Fruit fly (Drosophila melanogaster) whole organism, wandering third instar larva: ENCODE results near the gene CG14958.
A peak's percentile ranks its signal among the peaks of the same experiment; 100 is the strongest.

ENCODE experiments used
- Abd-B ChIP-seq: fragments of >200 bp; optimal IDR thresholded peaks from 2 replicates; lab custom pipeline; 2017; ENCODE audit warnings: missing biosample characterization, missing genetic modification characterization
- CG32264 ChIP-seq: fragments of 200-800 bp; sonication (Bioruptor generic); optimal IDR thresholded peaks from 2 replicates; lab custom pipeline; 2016; ENCODE audit warnings: missing biosample characterization, missing genetic modification characterization
- CG9705 ChIP-seq: fragments of 200-800 bp; sonication (Bioruptor generic); optimal IDR thresholded peaks from 2 replicates; lab custom pipeline; 2018; ENCODE audit warnings: missing biosample characterization, mild to moderate bottlenecking, missing genetic modification characterization
- CrebA ChIP-seq: fragments of 200-800 bp; sonication (Bioruptor generic); optimal IDR thresholded peaks from 2 replicates; lab custom pipeline; 2016; ENCODE audit warnings: missing biosample characterization, mild to moderate bottlenecking, missing genetic modification characterization, borderline replicate concordance
- Dfd ChIP-seq: fragments of >200 bp; optimal IDR thresholded peaks from 2 replicates; lab custom pipeline; 2017; ENCODE audit warnings: missing biosample characterization, missing genetic modification characterization
- Dif ChIP-seq: fragments of 200-275, 200-300 bp; sonication (Bioruptor generic); optimal IDR thresholded peaks from 2 replicates; lab custom pipeline; 2018; ENCODE audit warnings: missing biosample characterization, missing genetic modification characterization; ENCODE audit not compliant: partially characterized antibody
- GATAd ChIP-seq: sonication (Bioruptor generic); optimal IDR thresholded peaks from 2 replicates; lab custom pipeline; 2016; ENCODE audit warnings: missing biosample characterization, missing genetic modification characterization
- HLH106 ChIP-seq: fragments of 200-800 bp; optimal IDR thresholded peaks from 3 replicates; lab custom pipeline; 2019; ENCODE audit warnings: missing biosample characterization, mild to moderate bottlenecking, missing genetic modification characterization, moderate library complexity
- Hnf4 ChIP-seq: fragments of 200-800 bp; sonication (Bioruptor generic); optimal IDR thresholded peaks from 2 replicates; lab custom pipeline; 2016; ENCODE audit warnings: missing biosample characterization, mild to moderate bottlenecking, missing genetic modification characterization
- Hr78 ChIP-seq: fragments of >200 bp; optimal IDR thresholded peaks from 2 replicates; lab custom pipeline; 2017; ENCODE audit warnings: missing biosample characterization, missing genetic modification characterization
- Hr83 ChIP-seq: fragments of 200-300 bp; sonication (Bioruptor generic); optimal IDR thresholded peaks from 2 replicates; lab custom pipeline; 2016; ENCODE audit warnings: missing biosample characterization, mild to moderate bottlenecking, missing genetic modification characterization, moderate library complexity; ENCODE audit not compliant: poor library complexity, severe bottlenecking
- Jra ChIP-seq: sonication (Bioruptor generic); optimal IDR thresholded peaks from 2 replicates; lab custom pipeline; 2016; ENCODE audit warnings: missing biosample characterization, missing genetic modification characterization
- Mio ChIP-seq: sonication (Bioruptor generic); optimal IDR thresholded peaks from 2 replicates; lab custom pipeline; 2016; ENCODE audit warnings: missing biosample characterization, missing genetic modification characterization
- Myc ChIP-seq: fragments of >200 bp; optimal IDR thresholded peaks from 2 replicates; lab custom pipeline; 2017
- N ChIP-seq: fragments of >200 bp; optimal IDR thresholded peaks from 2 replicates; lab custom pipeline; 2018; ENCODE audit warnings: missing biosample characterization, missing external identifiers, missing genetic modification characterization
- OdsH ChIP-seq: fragments of 200-800 bp; sonication (Bioruptor generic); optimal IDR thresholded peaks from 2 replicates; lab custom pipeline; 2016; ENCODE audit warnings: missing biosample characterization, mild to moderate bottlenecking, missing genetic modification characterization
- Rel ChIP-seq, 2 experiments: fragments of 200-800 bp; sonication (Bioruptor generic) in 1 of 2; optimal IDR thresholded peaks; 2 replicates in 1 of 2; 3 replicates in 1 of 2; lab custom pipeline; 2016 to 2019; ENCODE audit warnings: mild to moderate bottlenecking in 2 of 2, missing biosample characterization in 2 of 2, missing genetic modification characterization in 2 of 2, moderate library complexity in 1 of 2
- Sp1 ChIP-seq: fragments of 200-800 bp; sonication (Bioruptor generic); optimal IDR thresholded peaks from 3 replicates; lab custom pipeline; 2019; ENCODE audit warnings: missing biosample characterization, mild to moderate bottlenecking, missing genetic modification characterization, moderate library complexity
- Vsx2 ChIP-seq: fragments of 200-300, 225-300 bp; sonication (Bioruptor generic); optimal IDR thresholded peaks from 2 replicates; lab custom pipeline; 2018; ENCODE audit warnings: missing biosample characterization, missing genetic modification characterization; ENCODE audit not compliant: partially characterized antibody
- br ChIP-seq: fragments of 200-800 bp; sonication (Bioruptor generic); optimal IDR thresholded peaks from 2 replicates; lab custom pipeline; 2016; ENCODE audit warnings: missing biosample characterization, missing genetic modification characterization
- brk ChIP-seq: fragments of 200-800 bp; sonication (Bioruptor generic); optimal IDR thresholded peaks from 2 replicates; lab custom pipeline; 2016; ENCODE audit warnings: missing biosample characterization, mild to moderate bottlenecking, missing genetic modification characterization
- dl ChIP-seq, 2 experiments: fragments of 175-275, 200-275 bp in 1 of 2; fragments of 200-275 bp in 1 of 2; sonication (Bioruptor generic); optimal IDR thresholded peaks; lab custom pipeline; 2018; ENCODE audit warnings: mild to moderate bottlenecking in 2 of 2, missing biosample characterization in 2 of 2, missing genetic modification characterization in 2 of 2, moderate library complexity in 2 of 2; ENCODE audit not compliant: partially characterized antibody in 2 of 2, insufficient read depth in 1 of 2
- dmrt93B ChIP-seq: fragments of 200-800 bp; sonication (Bioruptor generic); optimal IDR thresholded peaks from 2 replicates; lab custom pipeline; 2018; ENCODE audit warnings: missing biosample characterization, mild to moderate bottlenecking, missing genetic modification characterization
- dsf ChIP-seq: sonication (Bioruptor generic); optimal IDR thresholded peaks from 2 replicates; lab custom pipeline; 2016; ENCODE audit warnings: missing biosample characterization, missing genetic modification characterization, borderline replicate concordance
- ey ChIP-seq: fragments of 200-800 bp; sonication (Bioruptor generic); optimal IDR thresholded peaks from 2 replicates; lab custom pipeline; 2016; ENCODE audit warnings: missing biosample characterization, missing genetic modification characterization
- foxo ChIP-seq, 2 experiments: fragments of 200-800 bp; sonication (Bioruptor generic); optimal IDR thresholded peaks; 2 replicates in 1 of 2; 3 replicates in 1 of 2; lab custom pipeline; 2016 to 2017; ENCODE audit warnings: missing biosample characterization in 2 of 2, missing genetic modification characterization in 2 of 2
- fru ChIP-seq: fragments of 200-800 bp; sonication (Bioruptor generic); optimal IDR thresholded peaks from 3 replicates; lab custom pipeline; 2016; ENCODE audit warnings: missing biosample characterization, mild to moderate bottlenecking, missing genetic modification characterization
- h ChIP-seq: fragments of 200-800 bp; sonication (Bioruptor generic); optimal IDR thresholded peaks from 3 replicates; lab custom pipeline; 2016; ENCODE audit warnings: missing biosample characterization, mild to moderate bottlenecking, missing genetic modification characterization
- jim ChIP-seq: fragments of 175-275, 200-325 bp; sonication (Bioruptor generic); optimal IDR thresholded peaks from 2 replicates; lab custom pipeline; 2016; ENCODE audit warnings: missing biosample characterization, mild to moderate bottlenecking, missing genetic modification characterization
- lola ChIP-seq: fragments of >200 bp; optimal IDR thresholded peaks from 2 replicates; lab custom pipeline; 2017; ENCODE audit warnings: missing biosample characterization, missing genetic modification characterization
- pan ChIP-seq: fragments of >200 bp; optimal IDR thresholded peaks from 2 replicates; lab custom pipeline; 2017
- psq ChIP-seq: fragments of 200-800 bp; sonication (Bioruptor generic); optimal IDR thresholded peaks from 3 replicates; lab custom pipeline; 2017; ENCODE audit warnings: missing biosample characterization, mild to moderate bottlenecking, missing genetic modification characterization, moderate library complexity
- rgr ChIP-seq: fragments of 200-800 bp; sonication (Bioruptor generic); optimal IDR thresholded peaks from 3 replicates; lab custom pipeline; 2016; ENCODE audit warnings: missing biosample characterization, mild to moderate bottlenecking, missing genetic modification characterization
- sage ChIP-seq: fragments of 200-800 bp; sonication (Bioruptor generic); optimal IDR thresholded peaks from 2 replicates; lab custom pipeline; 2016; ENCODE audit warnings: missing biosample characterization, mild to moderate bottlenecking, missing genetic modification characterization
- sv ChIP-seq: fragments of 200-800 bp; sonication (Bioruptor generic); optimal IDR thresholded peaks from 3 replicates; lab custom pipeline; 2016; ENCODE audit warnings: missing biosample characterization, missing genetic modification characterization
- tai ChIP-seq: sonication (Bioruptor generic); optimal IDR thresholded peaks from 2 replicates; lab custom pipeline; 2016; ENCODE audit warnings: missing biosample characterization, missing genetic modification characterization
- usp ChIP-seq: fragments of >200 bp; optimal IDR thresholded peaks from 2 replicates; lab custom pipeline; 2017; ENCODE audit warnings: missing biosample characterization, missing genetic modification characterization
- woc ChIP-seq: sonication (Bioruptor generic); optimal IDR thresholded peaks from 2 replicates; lab custom pipeline; 2016; ENCODE audit warnings: missing biosample characterization, mild to moderate bottlenecking, missing genetic modification characterization

The CG14958 gene

dm6 chr3L:3226458-3226783 is 36.6 kb downstream of the CG14958 start:
- TF ChIP-seq jim (GFP tag; lab: Kevin White, UChicago) (no peak), br (no peak), Jra (GFP tag; lab: Kevin White, UChicago) (no peak), Dfd (GFP tag; lab: Kevin White, UChicago) (no peak), pan (no peak), N (GFP tag; lab: Kevin White, UChicago) (peak; percentile 42)
- TF ChIP-seq, all 38 proteins: peak for 1

dm6 chr3L:3236319-3236718 is 46.5 kb downstream of the CG14958 start:
- TF ChIP-seq dmrt93B (GFP tag; lab: Kevin White, UChicago): no peak
- TF ChIP-seq rgr (GFP tag; lab: Kevin White, UChicago): no peak
- TF ChIP-seq brk (GFP tag; lab: Kevin White, UChicago): no peak
- TF ChIP-seq foxo (GFP tag; optimal IDR thresholded peaks at IDR 0.05; lab: Kevin White, UChicago): no peak
- TF ChIP-seq woc: no peak
- TF ChIP-seq Myc (lab: Kevin White, UChicago): no peak
- TF ChIP-seq CG32264 (GFP tag; lab: Kevin White, UChicago): no peak
- TF ChIP-seq lola: no peak
- TF ChIP-seq GATAd (GFP tag; lab: Kevin White, UChicago): no peak
- TF ChIP-seq sv: no peak
- TF ChIP-seq Vsx2: no peak
- no peak for TF ChIP-seq pan
- no peak for TF ChIP-seq Mio
- TF ChIP-seq Abd-B: no peak
- TF ChIP-seq dl (GFP tag; optimal IDR thresholded peaks at IDR 0.05; lab: Kevin White, UChicago; ENCODE audit: insufficient read depth in 1 of 2, partially characterized antibody in 2 of 2): no peak

dm6 chr3L:3239033-3239752 is 49.4 kb downstream of the CG14958 start, which contains the start of gene CG17746:
Gene CG17746, minus strand, starts transcription at chr3L:3239578.
- no peak for TF ChIP-seq Abd-B
- no peak for TF ChIP-seq psq
- TF ChIP-seq sv: peak; percentile 17
- TF ChIP-seq jim (GFP tag; lab: Kevin White, UChicago): no peak
- TF ChIP-seq h (GFP tag; lab: Kevin White, UChicago): peak; percentile 48
- peak in 1 of 2 experiments; percentile 35 for TF ChIP-seq foxo (GFP tag; optimal IDR thresholded peaks at IDR 0.05; lab: Kevin White, UChicago)
- no peak for TF ChIP-seq lola
- TF ChIP-seq Sp1 (GFP tag; lab: Kevin White, UChicago): no peak
- no peak for TF ChIP-seq CrebA (GFP tag; lab: Kevin White, UChicago)
- no peak for TF ChIP-seq tai (GFP tag; lab: Kevin White, UChicago)
- TF ChIP-seq OdsH: no peak
- no peak for TF ChIP-seq dl (GFP tag; optimal IDR thresholded peaks at IDR 0.05; lab: Kevin White, UChicago; ENCODE audit: insufficient read depth in 1 of 2, partially characterized antibody in 2 of 2)
- TF ChIP-seq pan: no peak
- no peak for TF ChIP-seq usp
- peak; percentile 44 for TF ChIP-seq rgr (GFP tag; lab: Kevin White, UChicago)
- TF ChIP-seq CG9705 (GFP tag; lab: Kevin White, UChicago): no peak
- TF ChIP-seq Hr78 (GFP tag; lab: Kevin White, UChicago): no peak
- TF ChIP-seq brk (GFP tag; lab: Kevin White, UChicago): peak; percentile 31
- no peak for TF ChIP-seq dmrt93B (GFP tag; lab: Kevin White, UChicago)
- TF ChIP-seq woc: no peak
- no peak for TF ChIP-seq dsf (GFP tag; lab: Kevin White, UChicago)
- TF ChIP-seq fru (GFP tag; lab: Kevin White, UChicago): peak; percentile 3
- TF ChIP-seq CG32264 (GFP tag; lab: Kevin White, UChicago): no peak
- peak; percentile 50 for TF ChIP-seq Hr83
- no peak for TF ChIP-seq N (GFP tag; lab: Kevin White, UChicago)
- TF ChIP-seq Vsx2: no peak
- no peak for TF ChIP-seq Myc (lab: Kevin White, UChicago)
- TF ChIP-seq Jra (GFP tag; lab: Kevin White, UChicago): peak; percentile 10
- TF ChIP-seq Dif: peak; percentile 6
- no peak for TF ChIP-seq GATAd (GFP tag; lab: Kevin White, UChicago)
- TF ChIP-seq br: no peak
- TF ChIP-seq Dfd (GFP tag; lab: Kevin White, UChicago): no peak
- TF ChIP-seq ey: peak; percentile 4
- no peak for TF ChIP-seq Mio
- TF ChIP-seq sage (GFP tag; lab: Kevin White, UChicago): no peak
- peak; percentile 53 for TF ChIP-seq Hnf4 (GFP tag; lab: Kevin White, UChicago)
- no peak for TF ChIP-seq Rel (GFP tag; optimal IDR thresholded peaks at IDR 0.05; lab: Kevin White, UChicago)
- TF ChIP-seq Rel (tag; optimal IDR thresholded peaks at IDR 0.05; lab: Kevin White, UChicago): no peak
- peak; percentile 2 for TF ChIP-seq HLH106 (tag; lab: Kevin White, UChicago)
